Fruit fly (Drosophila melanogaster) whole organism, embryonic: ENCODE results near the gene GatB.
A peak's percentile ranks its signal among the peaks of the same experiment; 100 is the strongest.

Experiments used
- Antp ChIP-seq: fragments of 200-800 bp; sonication (Bioruptor generic); optimal IDR thresholded peaks from 3 replicates; lab custom pipeline; 2016; ENCODE audit warnings: missing biosample characterization, missing genetic modification characterization
- CG10267 ChIP-seq: fragments of 200-800 bp; sonication (Bioruptor generic); optimal IDR thresholded peaks from 2 replicates; lab custom pipeline; 2018; ENCODE audit warnings: missing biosample characterization, mild to moderate bottlenecking, missing genetic modification characterization, moderate library complexity
- CG10431 ChIP-seq: fragments of 200-800 bp; sonication (Bioruptor generic); optimal IDR thresholded peaks from 3 replicates; lab custom pipeline; 2018; ENCODE audit warnings: missing biosample characterization, mild to moderate bottlenecking, missing genetic modification characterization
- CG10543 ChIP-seq: fragments of 200-800 bp; sonication (Bioruptor generic); optimal IDR thresholded peaks from 3 replicates; lab custom pipeline; 2017; ENCODE audit warnings: missing biosample characterization, mild to moderate bottlenecking, missing genetic modification characterization, moderate library complexity
- CG10959 ChIP-seq: fragments of 200-800 bp; sonication (Bioruptor generic); IDR thresholded peaks from 2 replicates; pipeline ENCODE4 v1.3.6; 2022; ENCODE audit warnings: missing biosample characterization, missing genetic modification characterization
- CG11723 ChIP-seq: fragments of 200-800 bp; sonication (Bioruptor generic); optimal IDR thresholded peaks from 2 replicates; lab custom pipeline; 2017; ENCODE audit warnings: missing biosample characterization, mild to moderate bottlenecking, missing genetic modification characterization
- CG12071 ChIP-seq: fragments of 200-800 bp; sonication (Bioruptor generic); optimal IDR thresholded peaks from 3 replicates; lab custom pipeline; 2018; ENCODE audit warnings: missing biosample characterization, mild to moderate bottlenecking, missing genetic modification characterization
- CG15479 ChIP-seq: fragments of 200-800 bp; sonication (Bioruptor generic); optimal IDR thresholded peaks from 3 replicates; lab custom pipeline; 2019; ENCODE audit warnings: missing biosample characterization, mild to moderate bottlenecking, missing genetic modification characterization, moderate library complexity
- CG15514 ChIP-seq: fragments of 200-800 bp; sonication (Bioruptor generic); optimal IDR thresholded peaks from 3 replicates; lab custom pipeline; 2017; ENCODE audit warnings: missing biosample characterization, missing genetic modification characterization, mild to moderate bottlenecking, moderate library complexity, missing genetic modification reagents
- CG1603 ChIP-seq: fragments of 200-800 bp; sonication (Bioruptor generic); optimal IDR thresholded peaks from 2 replicates; lab custom pipeline; 2019; ENCODE audit warnings: missing biosample characterization, mild to moderate bottlenecking, missing genetic modification characterization, moderate library complexity
- CG16815 ChIP-seq: fragments of 200-800 bp; sonication (Bioruptor generic); optimal IDR thresholded peaks from 3 replicates; lab custom pipeline; 2017; ENCODE audit warnings: missing biosample characterization, mild to moderate bottlenecking, missing genetic modification characterization
- CG17328 ChIP-seq: fragments of 200-800 bp; sonication (Bioruptor generic); IDR thresholded peaks from 2 replicates; pipeline ENCODE4 v1.3.6; 2022; ENCODE audit warnings: missing biosample characterization, missing genetic modification characterization
- CG17829 ChIP-seq: fragments of 200-800 bp; optimal IDR thresholded peaks from 2 replicates; lab custom pipeline; 2019; ENCODE audit warnings: missing biosample characterization, mild to moderate bottlenecking, missing genetic modification characterization, moderate library complexity
- CG1832 ChIP-seq: fragments of 200-800 bp; sonication (Bioruptor generic); optimal IDR thresholded peaks from 2 replicates; lab custom pipeline; 2017; ENCODE audit warnings: missing biosample characterization, mild to moderate bottlenecking, missing genetic modification characterization, inconsistent platforms
- CG2712 ChIP-seq: fragments of 200-800 bp; optimal IDR thresholded peaks from 3 replicates; lab custom pipeline; 2019; ENCODE audit warnings: missing biosample characterization, mild to moderate bottlenecking, missing genetic modification characterization, moderate library complexity
- CG33213 ChIP-seq: fragments of 200-800 bp; sonication (Bioruptor generic); optimal IDR thresholded peaks from 3 replicates; lab custom pipeline; 2016; ENCODE audit warnings: missing biosample characterization, missing genetic modification characterization
- CG3838 ChIP-seq: fragments of 200-800 bp; sonication (Bioruptor generic); optimal IDR thresholded peaks from 3 replicates; lab custom pipeline; 2016; ENCODE audit warnings: missing biosample characterization, missing genetic modification characterization
- CG5245 ChIP-seq: fragments of 200-800 bp; sonication (Bioruptor generic); optimal IDR thresholded peaks from 3 replicates; lab custom pipeline; 2016; ENCODE audit warnings: missing biosample characterization, missing genetic modification characterization
- CG6791 ChIP-seq: fragments of 200-800 bp; sonication (Bioruptor generic); IDR thresholded peaks from 3 replicates; pipeline ENCODE4 v1.3.6; 2022; ENCODE audit warnings: missing biosample characterization, missing genetic modification characterization; ENCODE audit not compliant: partially characterized antibody
- CG7357 ChIP-seq: fragments of 200-800 bp; sonication (Bioruptor generic); IDR thresholded peaks from 3 replicates; pipeline ENCODE4 v1.3.6; 2022; ENCODE audit warnings: missing biosample characterization, missing genetic modification characterization
- CG8290 ChIP-seq, 3 experiments: fragments of 200-800 bp; sonication (Bioruptor generic); optimal IDR thresholded peaks; 2 replicates each; lab custom pipeline; 2016 to 2019; ENCODE audit warnings: missing biosample characterization in 3 of 3, missing genetic modification characterization in 3 of 3, mild to moderate bottlenecking in 2 of 3, moderate library complexity in 1 of 3
- CG9876 ChIP-seq: fragments of 200-800 bp; sonication (Bioruptor generic); optimal IDR thresholded peaks from 2 replicates; lab custom pipeline; 2016; ENCODE audit warnings: missing biosample characterization, missing genetic modification characterization
- Camta ChIP-seq: fragments of 200-800 bp; sonication (Bioruptor generic); optimal IDR thresholded peaks from 2 replicates; lab custom pipeline; 2016; ENCODE audit warnings: missing biosample characterization, missing genetic modification characterization
- Dad ChIP-seq: fragments of 200-800 bp; sonication (Bioruptor generic); optimal IDR thresholded peaks from 3 replicates; lab custom pipeline; 2016; ENCODE audit warnings: missing biosample characterization, missing genetic modification characterization
- Drgx ChIP-seq: fragments of 200-800 bp; sonication (Bioruptor generic); IDR thresholded peaks from 2 replicates; pipeline ENCODE4 v1.3.6; 2022; ENCODE audit warnings: missing biosample characterization, missing genetic modification characterization
- Ets97D ChIP-seq: fragments of 200-800 bp; sonication (Bioruptor generic); optimal IDR thresholded peaks from 3 replicates; lab custom pipeline; 2016; ENCODE audit warnings: missing biosample characterization, missing genetic modification characterization
- Fer1 ChIP-seq: fragments of 200-800 bp; sonication (Bioruptor generic); optimal IDR thresholded peaks from 2 replicates; lab custom pipeline; 2017; ENCODE audit warnings: missing biosample characterization, mild to moderate bottlenecking, missing genetic modification characterization
- HLH3B ChIP-seq: fragments of 200-800 bp; sonication (Bioruptor generic); IDR thresholded peaks from 2 replicates; pipeline ENCODE4 v1.3.6; 2022; ENCODE audit warnings: missing biosample characterization, missing genetic modification characterization
- HmgZ ChIP-seq: fragments of 200-800 bp; sonication (Bioruptor generic); optimal IDR thresholded peaks from 2 replicates; lab custom pipeline; 2018; ENCODE audit warnings: missing biosample characterization, mild to moderate bottlenecking, missing genetic modification characterization
- Lpt ChIP-seq: fragments of >200 bp; optimal IDR thresholded peaks from 2 replicates; lab custom pipeline; 2018; ENCODE audit warnings: missing biosample characterization, missing genetic modification characterization
- Neu2 ChIP-seq: fragments of 200-800 bp; sonication (Bioruptor generic); optimal IDR thresholded peaks from 3 replicates; lab custom pipeline; 2016; ENCODE audit warnings: missing biosample characterization, missing genetic modification characterization, borderline replicate concordance
- Nf-YB ChIP-seq: fragments of 200-800 bp; sonication (Bioruptor generic); optimal IDR thresholded peaks from 3 replicates; lab custom pipeline; 2019; ENCODE audit warnings: missing biosample characterization, mild to moderate bottlenecking, missing genetic modification characterization, moderate library complexity
- Scr ChIP-seq: fragments of 200-800 bp; sonication (Bioruptor generic); IDR thresholded peaks from 2 replicates; pipeline ENCODE4 v1.3.6; 2022; ENCODE audit warnings: missing biosample characterization, missing genetic modification characterization; ENCODE audit not compliant: partially characterized antibody
- Sin3A ChIP-seq: fragments of >200 bp; optimal IDR thresholded peaks from 2 replicates; lab custom pipeline; 2018
- crc ChIP-seq: fragments of 200-800 bp; sonication (Bioruptor generic); optimal IDR thresholded peaks from 2 replicates; lab custom pipeline; 2016; ENCODE audit warnings: missing biosample characterization, missing genetic modification characterization
- cwo ChIP-seq: fragments of 200-800 bp; sonication (Bioruptor generic); optimal IDR thresholded peaks from 3 replicates; lab custom pipeline; 2017; ENCODE audit warnings: missing biosample characterization, missing genetic modification characterization, mild to moderate bottlenecking, moderate library complexity, missing genetic modification reagents
- exex ChIP-seq: fragments of 200-800 bp; sonication (Bioruptor generic); optimal IDR thresholded peaks from 4 replicates; lab custom pipeline; 2018; ENCODE audit warnings: missing biosample characterization, mild to moderate bottlenecking, missing genetic modification characterization, moderate library complexity
- gcm ChIP-seq: fragments of 200-800 bp; sonication (Bioruptor generic); optimal IDR thresholded peaks from 2 replicates; lab custom pipeline; 2019; ENCODE audit warnings: missing biosample characterization, mild to moderate bottlenecking, missing genetic modification characterization, moderate library complexity
- lab ChIP-seq: fragments of 200-800 bp; sonication (Bioruptor generic); optimal IDR thresholded peaks from 3 replicates; lab custom pipeline; 2017; ENCODE audit warnings: missing biosample characterization, missing genetic modification characterization, mild to moderate bottlenecking, moderate library complexity, missing genetic modification reagents
- nerfin-1 ChIP-seq: fragments of 200-800 bp; sonication (Bioruptor generic); optimal IDR thresholded peaks from 3 replicates; lab custom pipeline; 2019; ENCODE audit warnings: missing biosample characterization, mild to moderate bottlenecking, missing genetic modification characterization, moderate library complexity
- nerfin-2 ChIP-seq: fragments of 200-800 bp; sonication (Bioruptor generic); IDR thresholded peaks from 2 replicates; pipeline ENCODE4 v1.3.6; 2022; ENCODE audit warnings: missing biosample characterization, missing genetic modification characterization; ENCODE audit not compliant: partially characterized antibody
- odd ChIP-seq: fragments of 200-800 bp; sonication (Bioruptor generic); optimal IDR thresholded peaks from 2 replicates; lab custom pipeline; 2017; ENCODE audit warnings: missing biosample characterization, mild to moderate bottlenecking, missing genetic modification characterization
- org-1 ChIP-seq: fragments of 200-800 bp; sonication (Bioruptor generic); optimal IDR thresholded peaks from 2 replicates; lab custom pipeline; 2017; ENCODE audit warnings: missing biosample characterization, missing genetic modification characterization
- phol ChIP-seq: fragments of 200-800 bp; sonication (Bioruptor generic); optimal IDR thresholded peaks from 3 replicates; lab custom pipeline; 2018; ENCODE audit warnings: missing biosample characterization, mild to moderate bottlenecking, missing genetic modification characterization, moderate library complexity
- pita ChIP-seq: fragments of 200-800 bp; sonication (Bioruptor generic); optimal IDR thresholded peaks from 2 replicates; lab custom pipeline; 2017; ENCODE audit warnings: missing biosample characterization, mild to moderate bottlenecking, missing genetic modification characterization
- sens ChIP-seq: fragments of 200-800 bp; sonication (Bioruptor generic); peaks from one replicate; lab custom pipeline; 2016; ENCODE audit warnings: missing biosample characterization, missing genetic modification characterization
- stwl ChIP-seq: fragments of 200-800 bp; sonication (Bioruptor generic); optimal IDR thresholded peaks from 3 replicates; lab custom pipeline; 2018; ENCODE audit warnings: missing biosample characterization, mild to moderate bottlenecking, missing genetic modification characterization, moderate library complexity
- tap ChIP-seq: fragments of 200-800 bp; optimal IDR thresholded peaks from 3 replicates; lab custom pipeline; 2019; ENCODE audit warnings: missing biosample characterization, mild to moderate bottlenecking, missing genetic modification characterization, moderate library complexity
- unpg ChIP-seq: fragments of 200-800 bp; sonication (Bioruptor generic); optimal IDR thresholded peaks from 3 replicates; lab custom pipeline; 2018; ENCODE audit warnings: missing biosample characterization, mild to moderate bottlenecking, missing genetic modification characterization, moderate library complexity

The GatB gene

DNA sequence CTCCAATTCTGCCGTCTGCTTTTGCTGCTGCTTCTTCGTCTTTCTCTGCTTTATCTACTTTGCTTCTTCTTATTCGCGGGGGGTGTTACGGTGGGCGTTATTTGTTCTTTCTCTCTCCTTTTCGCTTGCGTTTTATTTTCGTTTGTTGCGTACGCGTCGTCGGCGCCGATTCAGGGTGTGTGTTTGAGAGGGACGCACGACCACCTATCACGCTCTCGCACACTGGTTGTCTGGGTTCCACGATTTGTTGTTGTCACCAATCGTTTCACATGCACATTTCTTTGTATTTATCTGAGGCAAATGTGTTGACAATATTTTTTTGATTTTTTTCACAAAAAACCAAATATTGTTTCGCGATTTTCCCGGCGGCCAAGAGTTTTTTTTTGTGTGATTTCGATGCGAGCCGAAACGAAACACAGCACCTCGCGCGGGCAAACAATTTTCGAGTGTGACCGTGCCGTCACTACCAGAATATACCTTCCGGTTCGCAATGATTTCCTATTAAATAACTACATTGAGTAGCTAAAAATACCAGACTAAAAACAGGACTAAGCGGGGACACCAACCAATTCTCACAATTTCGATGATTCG, 24.6 kb downstream of the GatB start, which contains the start of gene Syx1A (continued):
- TF ChIP-seq CG9876 (no peak), phol (tag; lab: Kevin White, UChicago) (peak; percentile 20), Fer1 (GFP tag; lab: Kevin White, UChicago) (peak; percentile 18), CG10959 (no peak), Neu2 (GFP tag; lab: Kevin White, UChicago) (no peak), CG15514 (GFP tag; lab: Kevin White, UChicago) (peak; percentile 80), CG12071 (GFP tag; lab: Kevin White, UChicago) (peak; percentile 22), CG2712 (tag; lab: Kevin White, UChicago) (peak; percentile 29), CG1832 (GFP tag; lab: Kevin White, UChicago) (peak; percentile 85), Drgx (GFP tag; lab: Robert Waterston, UW) (no peak), odd (GFP tag; lab: Kevin White, UChicago) (peak; percentile 34), CG17829 (peak; percentile 64), crc (GFP tag; lab: Kevin White, UChicago) (no peak), Sin3A (lab: Kevin White, UChicago) (peak; percentile 1), CG33213 (GFP tag; lab: Kevin White, UChicago) (peak; percentile 73), gcm (no peak), nerfin-2 (GFP tag; lab: Robert Waterston, UW) (no peak), CG6791 (no peak), CG15479 (GFP tag; lab: Kevin White, UChicago) (peak; percentile 86), CG10543 (peak; percentile 68), lab (GFP tag; lab: Kevin White, UChicago) (peak; percentile 65), CG5245 (GFP tag; lab: Kevin White, UChicago) (no peak), Camta (no peak), Nf-YB (GFP tag; lab: Kevin White, UChicago) (peak; percentile 23), cwo (peak; percentile 26), CG1603 (tag; lab: Kevin White, UChicago) (peak; percentile 75), unpg (peak; percentile 11), CG8290 (GFP tag; optimal IDR thresholded peaks at IDR 0.05; lab: Kevin White, UChicago) (peak; percentile 3), CG8290 (tag; optimal IDR thresholded peaks at IDR 0.05; lab: Kevin White, UChicago) (peak in 1 of 2 experiments; percentile 75), CG3838 (GFP tag; lab: Kevin White, UChicago) (peak; percentile 65), tap (tag; lab: Kevin White, UChicago) (peak; percentile 32), Dad (no peak), exex (tag; lab: Kevin White, UChicago) (no peak), Antp (GFP tag; lab: Kevin White, UChicago) (no peak), HmgZ (tag; lab: Kevin White, UChicago) (peak; percentile 30), CG10267 (tag; lab: Kevin White, UChicago) (peak; percentile 23), Lpt (GFP tag; lab: Kevin White, UChicago) (no peak), CG11723 (GFP tag; lab: Kevin White, UChicago) (peak; percentile 10), sens (GFP tag; lab: Kevin White, UChicago) (peak; percentile 86), CG7357 (GFP tag; lab: Robert Waterston, UW) (no peak), Scr (GFP tag; lab: Robert Waterston, UW) (no peak), CG10431 (GFP tag; lab: Kevin White, UChicago) (peak; percentile 10), nerfin-1 (no peak), CG16815 (GFP tag; lab: Kevin White, UChicago) (no peak), HLH3B (GFP tag; lab: Robert Waterston, UW) (no peak), stwl (tag; lab: Kevin White, UChicago) (peak; percentile 44), org-1 (GFP tag; lab: Kevin White, UChicago) (no peak), pita (peak; percentile 70), Ets97D (peak; percentile 74), CG17328 (GFP tag; lab: Robert Waterston, UW) (no peak)
